Worm (Caenorhabditis elegans) whole organism, young adult: Measurements from ENCODE around the gene F20D6.2.

ENCODE experiments used
- B0261.1 ChIP-seq: sonication (generic microtip); optimal IDR thresholded peaks from 2 replicates; lab custom pipeline; 2016; ENCODE audit warnings: mild to moderate bottlenecking, missing genetic modification characterization, moderate library complexity, missing compliant biosample characterization
- F33H1.4 ChIP-seq: fragments of 200-800 bp; sonication (Bioruptor generic); IDR thresholded peaks from 2 replicates; pipeline ENCODE4 v1.3.6; 2022; ENCODE audit warnings: missing genetic modification reagents, missing genetic modification characterization, missing compliant biosample characterization
- F55B11.4 ChIP-seq: sonication (generic microtip); optimal IDR thresholded peaks from 2 replicates; lab custom pipeline; 2016; ENCODE audit warnings: missing compliant biosample characterization, missing genetic modification characterization, borderline replicate concordance; ENCODE audit not compliant: insufficient read depth
- F57C9.4 ChIP-seq: sonication (generic microtip); optimal IDR thresholded peaks from 2 replicates; lab custom pipeline; 2017; ENCODE audit warnings: mild to moderate bottlenecking, missing genetic modification characterization, missing compliant biosample characterization
- K11D2.4 ChIP-seq: fragments of 200-800 bp; sonication (Bioruptor generic); IDR thresholded peaks from 2 replicates; pipeline ENCODE4 v1.3.6; 2022; ENCODE audit warnings: missing genetic modification reagents, missing genetic modification characterization, missing compliant biosample characterization
- K12H6.12 ChIP-seq: fragments of 200-800 bp; sonication (Bioruptor generic); optimal IDR thresholded peaks from 2 replicates; lab custom pipeline; 2018; ENCODE audit warnings: mild to moderate bottlenecking, missing genetic modification characterization, missing compliant biosample characterization
- Y53F4B.3 ChIP-seq: fragments of 200-800 bp; sonication (Bioruptor generic); IDR thresholded peaks from 2 replicates; pipeline ENCODE4 v1.3.6; 2022; ENCODE audit warnings: missing genetic modification reagents, missing genetic modification characterization, missing compliant biosample characterization
- aptf-3 ChIP-seq: fragments of 200-800 bp; sonication (Bioruptor generic); IDR thresholded peaks from 2 replicates; pipeline ENCODE4 v1.3.6; 2022; ENCODE audit warnings: missing genetic modification characterization, missing compliant biosample characterization
- atf-7 ChIP-seq: sonication (generic microtip); optimal IDR thresholded peaks from 2 replicates; lab custom pipeline; 2017; ENCODE audit warnings: mild to moderate bottlenecking, missing genetic modification characterization, missing compliant biosample characterization
- attf-3 ChIP-seq: fragments of 200-800 bp; sonication (Bioruptor generic); conservative IDR thresholded peaks from 2 replicates; pipeline ENCODE4 v1.3.6; 2022; ENCODE audit warnings: missing genetic modification reagents, missing genetic modification characterization, missing compliant biosample characterization
- attf-5 ChIP-seq: fragments of 200-800 bp; sonication (Bioruptor generic); optimal IDR thresholded peaks from 2 replicates; lab custom pipeline; 2018; ENCODE audit warnings: mild to moderate bottlenecking, missing genetic modification characterization, missing compliant biosample characterization
- attf-6 ChIP-seq: fragments of 200-800 bp; sonication (Bioruptor generic); IDR thresholded peaks from 2 replicates; pipeline ENCODE4 v1.3.6; 2022; ENCODE audit warnings: missing genetic modification reagents, missing genetic modification characterization, missing compliant biosample characterization
- ceh-58 ChIP-seq: fragments of 200-800 bp; sonication (Bioruptor generic); IDR thresholded peaks from 2 replicates; pipeline ENCODE4 v1.3.6; 2022; ENCODE audit warnings: missing genetic modification characterization, missing compliant biosample characterization
- ceh-79 ChIP-seq: sonication (generic microtip); optimal IDR thresholded peaks from 2 replicates; lab custom pipeline; 2017; ENCODE audit warnings: mild to moderate bottlenecking, missing genetic modification characterization, missing compliant biosample characterization
- ceh-91 ChIP-seq: fragments of 200-800 bp; sonication (Bioruptor generic); IDR thresholded peaks from 2 replicates; pipeline ENCODE4 v1.3.6; 2022; ENCODE audit warnings: missing genetic modification reagents, missing genetic modification characterization, missing compliant biosample characterization
- dpff-1 ChIP-seq: sonication (generic microtip); optimal IDR thresholded peaks from 2 replicates; lab custom pipeline; 2017; ENCODE audit warnings: mild to moderate bottlenecking, missing genetic modification characterization, missing compliant biosample characterization
- egl-18 ChIP-seq: fragments of 200-800 bp; sonication (Bioruptor generic); IDR thresholded peaks from 2 replicates; pipeline ENCODE4 v1.3.6; 2022; ENCODE audit warnings: missing genetic modification reagents, missing genetic modification characterization, missing compliant biosample characterization
- egl-44 ChIP-seq: fragments of 200-800 bp; sonication (Bioruptor generic); IDR thresholded peaks from 2 replicates; pipeline ENCODE4 v1.3.6; 2022; ENCODE audit warnings: missing genetic modification reagents, missing genetic modification characterization, missing compliant biosample characterization
- hmg-1.2 ChIP-seq: fragments of 200-800 bp; sonication (Bioruptor generic); IDR thresholded peaks from 2 replicates; pipeline ENCODE4 v1.3.6; 2022; ENCODE audit warnings: missing genetic modification reagents, missing genetic modification characterization, missing compliant biosample characterization
- lag-1 ChIP-seq: fragments of 200-800 bp; sonication (Bioruptor generic); IDR thresholded peaks from 2 replicates; pipeline ENCODE4 v1.3.6; 2022; ENCODE audit warnings: missing genetic modification reagents, missing genetic modification characterization, missing compliant biosample characterization
- lin-35 ChIP-seq, 3 experiments: fragments of 150-350 bp in 2 of 3; sonication (generic microtip) in 1 of 3; optimal IDR thresholded peaks; 2 replicates each; lab custom pipeline; 2014 to 2018; ENCODE audit warnings: missing biosample characterization in 3 of 3, missing genetic modification characterization in 3 of 3, missing genetic modification reagents in 3 of 3
- lir-1 ChIP-seq: fragments of 200-800 bp; sonication (Bioruptor generic); conservative IDR thresholded peaks from 2 replicates; pipeline ENCODE4 v1.3.6; 2022; ENCODE audit warnings: missing genetic modification reagents, missing genetic modification characterization, missing compliant biosample characterization
- madf-10 ChIP-seq: sonication (generic microtip); optimal IDR thresholded peaks from 2 replicates; lab custom pipeline; 2016; ENCODE audit warnings: mild to moderate bottlenecking, missing genetic modification characterization, missing compliant biosample characterization
- madf-3 ChIP-seq: fragments of 200-800 bp; sonication (Bioruptor generic); IDR thresholded peaks from 2 replicates; pipeline ENCODE4 v1.3.6; 2022; ENCODE audit warnings: missing genetic modification reagents, missing genetic modification characterization, missing compliant biosample characterization
- mxl-1 ChIP-seq: sonication (generic microtip); optimal IDR thresholded peaks from 2 replicates; lab custom pipeline; 2016; ENCODE audit warnings: missing genetic modification characterization, missing compliant biosample characterization
- nhr-179 ChIP-seq: sonication (generic microtip); optimal IDR thresholded peaks from 2 replicates; lab custom pipeline; 2016; ENCODE audit warnings: mild to moderate bottlenecking, missing genetic modification characterization, missing compliant biosample characterization
- pbrm-1 ChIP-seq: fragments of 200-800 bp; sonication (Bioruptor generic); IDR thresholded peaks from 2 replicates; pipeline ENCODE4 v1.3.6; 2022; ENCODE audit warnings: missing genetic modification reagents, missing genetic modification characterization, missing compliant biosample characterization
- rec-8 ChIP-seq, 2 experiments: sonication (generic microtip); optimal IDR thresholded peaks; 2 replicates each; lab custom pipeline; 2016; ENCODE audit warnings: mild to moderate bottlenecking in 2 of 2, missing genetic modification characterization in 2 of 2, missing genetic modification reagents in 2 of 2, missing genotype in 2 of 2, missing biosample characterization in 1 of 2, missing compliant biosample characterization in 1 of 2, moderate library complexity in 1 of 2
- repo-1 ChIP-seq: sonication (generic microtip); optimal IDR thresholded peaks from 2 replicates; lab custom pipeline; 2017; ENCODE audit warnings: mild to moderate bottlenecking, missing genetic modification characterization, missing compliant biosample characterization
- sptf-2 ChIP-seq: fragments of 200-800 bp; sonication (Bioruptor generic); optimal IDR thresholded peaks from 2 replicates; lab custom pipeline; 2018; ENCODE audit warnings: mild to moderate bottlenecking, missing genetic modification characterization, missing compliant biosample characterization
- tlf-1 ChIP-seq: fragments of 200-800 bp; sonication (Bioruptor generic); optimal IDR thresholded peaks from 2 replicates; lab custom pipeline; 2018; ENCODE audit warnings: mild to moderate bottlenecking, missing genetic modification characterization, missing compliant biosample characterization
- zfh-2 ChIP-seq: fragments of 200-800 bp; sonication (Bioruptor generic); conservative IDR thresholded peaks from 2 replicates; pipeline ENCODE4 v1.3.6; 2022; ENCODE audit warnings: missing genetic modification reagents, missing genetic modification characterization, missing compliant biosample characterization
- zim-3 ChIP-seq: sonication (generic microtip); optimal IDR thresholded peaks from 2 replicates; lab custom pipeline; 2017; ENCODE audit warnings: mild to moderate bottlenecking, missing genetic modification characterization, moderate library complexity, missing compliant biosample characterization
- ztf-18 ChIP-seq: sonication (generic microtip); optimal IDR thresholded peaks from 2 replicates; lab custom pipeline; 2016; ENCODE audit warnings: missing genotype, mild to moderate bottlenecking, missing genetic modification characterization, missing compliant biosample characterization
- ztf-6 ChIP-seq: fragments of 200-800 bp; sonication (Bioruptor generic); IDR thresholded peaks from 2 replicates; pipeline ENCODE4 v1.3.6; 2022; ENCODE audit warnings: missing genetic modification reagents, missing genetic modification characterization, missing compliant biosample characterization

The F20D6.2 gene

DNA sequence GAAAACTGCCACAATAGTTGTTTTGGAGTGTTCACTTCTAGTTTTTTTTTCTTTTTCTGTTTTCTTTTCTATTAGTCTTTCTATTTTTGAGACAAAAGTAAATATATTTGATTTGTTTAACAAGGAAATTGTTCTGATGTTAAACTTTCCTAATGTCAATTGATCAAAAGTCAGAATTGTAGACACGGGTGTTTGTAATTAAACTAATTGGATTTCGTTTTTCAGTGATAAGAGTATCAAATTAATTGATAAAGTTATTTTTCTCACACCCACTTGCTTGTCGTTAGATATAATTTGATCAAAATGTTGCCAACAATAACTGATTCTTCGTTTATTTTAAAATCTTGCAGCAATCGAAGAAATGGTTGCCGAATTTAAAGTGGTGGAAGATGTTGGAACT lies 22.6 kb upstream of the F20D6.2 start:
- no peak for TF ChIP-seq ceh-91 (GFP tag; lab: Robert Waterston, UW)
- no peak for TF ChIP-seq Y53F4B.3 (GFP tag; lab: Robert Waterston, UW)
- no peak for TF ChIP-seq K12H6.12
- TF ChIP-seq zim-3 (tag; lab: Kevin White, UChicago), result no peak
- no peak for TF ChIP-seq attf-3 (GFP tag; lab: Robert Waterston, UW)
- no peak for TF ChIP-seq repo-1 (tag; lab: Kevin White, UChicago)
- TF ChIP-seq F55B11.4, result no peak
- no peak for TF ChIP-seq ztf-18 (tag; lab: Kevin White, UChicago)
- TF ChIP-seq pbrm-1, result no peak
- no peak for TF ChIP-seq ceh-58 (GFP tag; lab: Robert Waterston, UW)
- TF ChIP-seq F33H1.4 (GFP tag; lab: Robert Waterston, UW), result no peak
- TF ChIP-seq lin-35 (GFP tag; optimal IDR thresholded peaks at IDR 0.05; lab: Kevin White, UChicago), result no peak
- no peak for TF ChIP-seq mxl-1 (tag; lab: Kevin White, UChicago)
- TF ChIP-seq egl-44 (GFP tag; lab: Robert Waterston, UW), result no peak

DNA sequence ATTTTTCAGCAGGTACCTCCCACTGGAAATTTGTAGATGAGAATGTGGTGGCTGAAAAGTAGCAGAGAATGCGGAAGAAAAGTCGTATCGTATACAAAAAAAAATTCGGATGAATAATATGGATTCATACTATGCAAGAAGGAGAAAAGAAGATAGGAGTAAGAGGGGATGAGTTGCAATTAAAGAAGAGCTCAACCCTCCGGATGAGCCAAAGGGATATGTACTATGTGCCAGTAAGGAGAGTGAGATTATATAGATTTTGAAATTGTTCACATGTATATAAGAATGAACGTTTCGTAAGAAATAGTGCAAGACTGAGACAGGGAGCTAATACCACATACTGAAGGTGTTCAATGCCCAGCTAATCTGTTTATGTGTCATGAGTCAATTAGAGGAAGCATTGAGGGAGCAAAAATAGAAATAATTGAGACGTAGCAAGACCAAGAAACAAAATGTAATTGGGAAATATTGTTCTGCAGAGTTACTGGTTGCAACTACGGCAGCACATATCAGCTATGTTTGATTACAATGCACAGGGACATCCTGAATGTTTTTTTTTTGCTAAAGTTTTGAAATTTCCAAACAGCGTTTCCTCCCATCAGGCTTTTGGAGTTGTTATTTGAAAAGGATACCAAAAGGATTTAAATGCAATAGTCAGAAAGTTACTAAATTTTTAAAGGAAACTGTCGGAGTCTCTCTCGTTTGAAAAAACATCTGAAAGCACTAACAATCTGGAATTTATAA lies 17.4 kb upstream of the F20D6.2 start, which contains the start of gene F20D6.8:
Gene F20D6.8, minus strand, starts transcription at position 51 of the 744 bp plus-strand sequence.
- TF ChIP-seq F57C9.4 (tag; lab: Kevin White, UChicago) (no peak), madf-10 (tag; lab: Kevin White, UChicago) (no peak), B0261.1 (tag; lab: Kevin White, UChicago) (no peak), madf-3 (GFP tag; lab: Robert Waterston, UW) (no peak), zim-3 (tag; lab: Kevin White, UChicago) (no peak)

DNA sequence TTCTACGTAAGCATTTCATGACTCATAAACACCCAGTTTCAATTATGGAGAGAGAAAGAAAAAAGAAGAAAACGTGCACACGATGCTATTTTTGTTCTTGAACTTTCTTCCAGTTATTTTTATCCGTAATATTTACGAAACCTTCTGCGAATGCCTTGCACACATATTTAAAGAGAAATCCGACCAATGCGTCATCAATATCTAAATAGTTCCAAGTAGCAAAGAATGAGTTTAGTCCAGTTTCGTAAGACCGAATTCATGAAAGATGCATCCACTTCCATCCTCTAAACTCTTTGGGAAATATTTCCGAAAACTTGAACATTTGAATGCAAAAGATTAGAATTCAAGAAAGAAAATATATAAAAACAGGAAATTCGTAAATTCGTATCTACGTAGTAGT lies 16.7 kb upstream of the F20D6.2 start:
- TF ChIP-seq sptf-2 (GFP tag; lab: Kevin White, UChicago) (no peak), tlf-1 (GFP tag; lab: Kevin White, UChicago) (no peak), hmg-1.2 (no peak), attf-5 (GFP tag; lab: Kevin White, UChicago) (no peak), ztf-6 (no peak), attf-6 (GFP tag; lab: Robert Waterston, UW) (no peak), egl-18 (GFP tag; lab: Robert Waterston, UW) (no peak), aptf-3 (GFP tag; lab: Robert Waterston, UW) (no peak), lir-1 (GFP tag; lab: Robert Waterston, UW) (no peak), K11D2.4 (GFP tag; lab: Robert Waterston, UW) (no peak), nhr-179 (tag; lab: Kevin White, UChicago) (no peak), atf-7 (tag; lab: Kevin White, UChicago) (no peak), rec-8 (tag; optimal IDR thresholded peaks at IDR 0.05; lab: Kevin White, UChicago) (no peak)

DNA sequence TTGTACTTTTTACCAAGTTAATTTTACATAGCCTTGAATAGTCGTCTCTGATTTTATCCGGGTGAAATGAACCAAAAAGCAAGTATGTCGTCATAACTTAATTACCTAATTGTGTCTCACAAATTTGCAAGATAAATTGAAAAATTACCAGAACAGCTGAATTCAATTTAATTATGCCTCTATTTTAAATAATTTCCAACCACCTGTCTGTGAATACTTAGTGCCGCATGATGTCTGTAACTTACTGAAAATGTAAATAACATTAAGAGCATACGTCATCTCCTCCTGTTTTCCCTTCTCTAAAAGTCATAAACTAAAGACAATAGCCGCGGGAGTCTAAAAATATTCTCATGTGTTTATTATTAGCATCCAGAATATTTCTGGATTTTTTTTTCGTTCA lies 15.5 kb upstream of the F20D6.2 start:
- TF ChIP-seq dpff-1 (no peak), ceh-79 (tag; lab: Kevin White, UChicago) (no peak), zfh-2 (no peak), pbrm-1 (no peak), zim-3 (tag; lab: Kevin White, UChicago) (no peak), lag-1 (GFP tag; lab: Robert Waterston, UW) (no peak), madf-10 (tag; lab: Kevin White, UChicago) (no peak)
